Worm (Caenorhabditis elegans) whole organism, L1 larva: ENCODE data around the gene F31D4.8.

ENCODE experiments used
- C04F5.9 ChIP-seq: sonication (generic microtip); optimal IDR thresholded peaks from 2 replicates; lab custom pipeline; 2016; ENCODE audit warnings: missing genetic modification characterization, missing compliant biosample characterization
- C34B4.2 ChIP-seq: sonication (generic microtip); optimal IDR thresholded peaks from 2 replicates; lab custom pipeline; 2017; ENCODE audit warnings: mild to moderate bottlenecking, missing genetic modification characterization, missing compliant biosample characterization
- aha-1 ChIP-seq: fragments of 150-350 bp; optimal IDR thresholded peaks from 2 replicates; lab custom pipeline; 2014; ENCODE audit warnings: missing biosample characterization, missing genetic modification characterization
- alr-1 ChIP-seq: fragments of 200-800 bp; sonication (Bioruptor generic); optimal IDR thresholded peaks from 2 replicates; lab custom pipeline; 2018; ENCODE audit warnings: borderline replicate concordance, mild to moderate bottlenecking, missing genetic modification characterization, missing compliant biosample characterization
- aly-2 ChIP-seq: fragments of 150-350 bp; optimal IDR thresholded peaks from 2 replicates; lab custom pipeline; 2014; ENCODE audit warnings: missing biosample characterization, missing genetic modification characterization
- ceh-82 ChIP-seq, 3 experiments: fragments of 150-350 bp in 1 of 3; sonication (generic microtip) in 2 of 3; optimal IDR thresholded peaks; 2 replicates each; lab custom pipeline; 2014 to 2017; ENCODE audit warnings: missing biosample characterization in 3 of 3, missing genetic modification characterization in 3 of 3
- ceh-88 ChIP-seq: fragments of 200-800 bp; sonication (Bioruptor generic); IDR thresholded peaks from 2 replicates; pipeline ENCODE4 v1.3.6; 2022; ENCODE audit warnings: missing genetic modification characterization, missing compliant biosample characterization
- ceh-90 ChIP-seq: sonication (generic microtip); optimal IDR thresholded peaks from 2 replicates; lab custom pipeline; 2016; ENCODE audit warnings: missing genetic modification characterization, missing compliant biosample characterization
- ces-1 ChIP-seq: fragments of 150-350 bp; optimal IDR thresholded peaks from 2 replicates; lab custom pipeline; 2014; ENCODE audit warnings: missing biosample characterization, missing genetic modification reagents, missing genetic modification characterization
- dpl-1 ChIP-seq, 3 experiments: fragments of 150-350 bp in 2 of 3; sonication (generic microtip) in 1 of 3; optimal IDR thresholded peaks; 2 replicates each; lab custom pipeline; 2014 to 2017; ENCODE audit warnings: missing biosample characterization in 3 of 3, missing genetic modification characterization in 3 of 3, missing genetic modification reagents in 3 of 3
- efl-1 ChIP-seq, 4 experiments: fragments of 150-350 bp; optimal IDR thresholded peaks in 3 of 4; peaks in 1 of 4; 1 replicate in 1 of 4; 2 replicates in 3 of 4; lab custom pipeline; 2014; ENCODE audit warnings: missing biosample characterization in 2 of 4, missing genetic modification characterization in 2 of 4, missing genetic modification reagents in 2 of 4
- efl-3 ChIP-seq: fragments of 200-800 bp; sonication (Bioruptor generic); optimal IDR thresholded peaks from 2 replicates; lab custom pipeline; 2018; ENCODE audit warnings: mild to moderate bottlenecking, missing genetic modification characterization, missing compliant biosample characterization
- egl-27 ChIP-seq, 2 experiments: fragments of 150-350 bp in 1 of 2; sonication (generic microtip); optimal IDR thresholded peaks; 3 replicates each; lab custom pipeline; 2017 to 2018; ENCODE audit warnings: missing biosample characterization in 2 of 2, missing genetic modification characterization in 2 of 2, missing genetic modification reagents in 2 of 2
- elt-2 ChIP-seq: sonication (generic microtip); optimal IDR thresholded peaks from 2 replicates; lab custom pipeline; 2016; ENCODE audit warnings: missing genetic modification characterization, mild to moderate bottlenecking, inconsistent platforms, missing compliant biosample characterization, missing genetic modification reagents
- ets-5 ChIP-seq: fragments of 200-800 bp; sonication (Bioruptor generic); IDR thresholded peaks from 2 replicates; pipeline ENCODE4 v1.3.6; 2022; ENCODE audit warnings: missing genetic modification characterization, missing compliant biosample characterization
- fkh-10 ChIP-seq: sonication (generic microtip); optimal IDR thresholded peaks from 2 replicates; lab custom pipeline; 2017; ENCODE audit warnings: missing biosample characterization, missing genetic modification reagents, missing genetic modification characterization
- fkh-4 ChIP-seq: sonication (generic microtip); optimal IDR thresholded peaks from 2 replicates; lab custom pipeline; 2016; ENCODE audit warnings: missing compliant biosample characterization, missing genetic modification characterization, borderline replicate concordance
- grh-1 ChIP-seq: fragments of 200-800 bp; sonication (Bioruptor generic); IDR thresholded peaks from 2 replicates; pipeline ENCODE4 v1.3.6; 2022; ENCODE audit warnings: missing genetic modification reagents, missing genetic modification characterization, missing compliant biosample characterization
- hlh-17 ChIP-seq: fragments of 200-800 bp; sonication (Bioruptor generic); optimal IDR thresholded peaks from 2 replicates; lab custom pipeline; 2018; ENCODE audit warnings: missing genetic modification characterization, mild to moderate bottlenecking, missing compliant biosample characterization, moderate library complexity, borderline replicate concordance
- hlh-4 ChIP-seq: sonication (generic microtip); optimal IDR thresholded peaks from 2 replicates; lab custom pipeline; 2016; ENCODE audit warnings: mild to moderate bottlenecking, missing genetic modification characterization, missing compliant biosample characterization
- lin-13 ChIP-seq: fragments of 150-350 bp; optimal IDR thresholded peaks from 2 replicates; lab custom pipeline; 2014; ENCODE audit warnings: missing biosample characterization, missing genetic modification reagents, missing genetic modification characterization
- lin-15B ChIP-seq: fragments of 150-350 bp; sonication (generic microtip); optimal IDR thresholded peaks from 3 replicates; lab custom pipeline; 2014; ENCODE audit warnings: missing biosample characterization, missing genetic modification characterization
- lin-35 ChIP-seq, 2 experiments: fragments of 150-350 bp; optimal IDR thresholded peaks; 2 replicates each; lab custom pipeline; 2014; ENCODE audit warnings: missing biosample characterization in 2 of 2, missing genetic modification characterization in 2 of 2, missing genetic modification reagents in 2 of 2
- lin-39 ChIP-seq: fragments of 150-350 bp; optimal IDR thresholded peaks from 2 replicates; lab custom pipeline; 2014; ENCODE audit warnings: missing biosample characterization, missing genetic modification reagents, missing genetic modification characterization
- lir-3 ChIP-seq: sonication (generic microtip); optimal IDR thresholded peaks from 2 replicates; lab custom pipeline; 2016; ENCODE audit warnings: mild to moderate bottlenecking, missing genetic modification characterization, moderate library complexity, missing compliant biosample characterization; ENCODE audit not compliant: poor library complexity
- lsy-2 ChIP-seq, 2 experiments: fragments of 150-350 bp; optimal IDR thresholded peaks; 2 replicates each; lab custom pipeline; 2014; ENCODE audit warnings: missing biosample characterization in 2 of 2, missing genetic modification characterization in 2 of 2
- mab-9 ChIP-seq: fragments of 200-800 bp; sonication (Bioruptor generic); IDR thresholded peaks from 2 replicates; pipeline ENCODE4 v1.3.6; 2022; ENCODE audit warnings: missing genetic modification reagents, missing genetic modification characterization, missing compliant biosample characterization
- mef-2 ChIP-seq: fragments of 150-350 bp; optimal IDR thresholded peaks from 2 replicates; lab custom pipeline; 2014; ENCODE audit warnings: missing biosample characterization, missing genetic modification characterization
- mep-1 ChIP-seq: fragments of 150-350 bp; optimal IDR thresholded peaks from 2 replicates; lab custom pipeline; 2014; ENCODE audit warnings: missing biosample characterization, missing genetic modification characterization
- nhr-12 ChIP-seq: sonication (generic microtip); optimal IDR thresholded peaks from 2 replicates; lab custom pipeline; 2017; ENCODE audit warnings: missing biosample characterization, missing genetic modification characterization
- nhr-20 ChIP-seq: sonication (generic microtip); optimal IDR thresholded peaks from 2 replicates; lab custom pipeline; 2016; ENCODE audit warnings: mild to moderate bottlenecking, missing genetic modification characterization, missing compliant biosample characterization
- nhr-28 ChIP-seq: fragments of 150-350 bp; optimal IDR thresholded peaks from 2 replicates; lab custom pipeline; 2014; ENCODE audit warnings: missing biosample characterization, missing genetic modification characterization
- nhr-77 ChIP-seq: fragments of 150-350 bp; optimal IDR thresholded peaks from 2 replicates; lab custom pipeline; 2014; ENCODE audit warnings: missing biosample characterization, missing genetic modification characterization
- nhr-84 ChIP-seq: sonication (generic microtip); optimal IDR thresholded peaks from 2 replicates; lab custom pipeline; 2017; ENCODE audit warnings: missing biosample characterization, missing genetic modification characterization
- nhr-85 ChIP-seq: sonication (generic microtip); peaks from one replicate; lab custom pipeline; 2016; ENCODE audit warnings: missing genetic modification characterization, inconsistent platforms, missing compliant biosample characterization
- rnt-1 ChIP-seq: sonication (generic microtip); optimal IDR thresholded peaks from 2 replicates; lab custom pipeline; 2016; ENCODE audit warnings: mild to moderate bottlenecking, missing genetic modification characterization, moderate library complexity, missing compliant biosample characterization
- skn-1 ChIP-seq: fragments of 150-350 bp; optimal IDR thresholded peaks from 2 replicates; lab custom pipeline; 2014; ENCODE audit warnings: missing biosample characterization, missing genetic modification characterization
- snpc-4 ChIP-seq: fragments of 150-350 bp; optimal IDR thresholded peaks from 2 replicates; lab custom pipeline; 2014; ENCODE audit warnings: missing biosample characterization, missing genetic modification characterization
- snu-23 ChIP-seq: sonication (generic microtip); optimal IDR thresholded peaks from 2 replicates; lab custom pipeline; 2016; ENCODE audit warnings: missing genetic modification characterization, missing compliant biosample characterization
- sox-4 ChIP-seq: sonication (generic microtip); optimal IDR thresholded peaks from 2 replicates; lab custom pipeline; 2016; ENCODE audit warnings: missing genetic modification characterization, missing compliant biosample characterization
- sptf-1 ChIP-seq: fragments of 150-350 bp; optimal IDR thresholded peaks from 2 replicates; lab custom pipeline; 2014; ENCODE audit warnings: missing biosample characterization, missing genetic modification characterization
- sup-37 ChIP-seq: fragments of 200-800 bp; sonication (Bioruptor generic); optimal IDR thresholded peaks from 2 replicates; lab custom pipeline; 2018; ENCODE audit warnings: mild to moderate bottlenecking, missing genetic modification characterization, missing compliant biosample characterization
- swsn-7 ChIP-seq: sonication (generic microtip); optimal IDR thresholded peaks from 2 replicates; lab custom pipeline; 2016; ENCODE audit warnings: missing genetic modification characterization, missing compliant biosample characterization
- tbx-2 ChIP-seq: sonication (generic microtip); optimal IDR thresholded peaks from 2 replicates; lab custom pipeline; 2016; ENCODE audit warnings: missing genetic modification characterization, missing compliant biosample characterization
- tlp-1 ChIP-seq: fragments of 150-350 bp; optimal IDR thresholded peaks from 2 replicates; lab custom pipeline; 2014; ENCODE audit warnings: missing biosample characterization, missing genetic modification characterization
- unc-62 ChIP-seq: fragments of 150-350 bp; optimal IDR thresholded peaks from 2 replicates; lab custom pipeline; 2014; ENCODE audit warnings: missing biosample characterization, missing genetic modification reagents, missing genetic modification characterization
- unc-86 ChIP-seq: sonication (generic microtip); optimal IDR thresholded peaks from 2 replicates; lab custom pipeline; 2016; ENCODE audit warnings: missing genetic modification characterization, missing compliant biosample characterization
- unc-98 ChIP-seq: fragments of 200-800 bp; sonication (Bioruptor generic); IDR thresholded peaks from 2 replicates; pipeline ENCODE4 v1.3.6; 2022; ENCODE audit warnings: missing genetic modification characterization, missing compliant biosample characterization
- zag-1 ChIP-seq: fragments of 150-350 bp; optimal IDR thresholded peaks from 2 replicates; lab custom pipeline; 2014; ENCODE audit warnings: missing biosample characterization, missing genetic modification characterization
- zip-4 ChIP-seq: fragments of 200-800 bp; sonication (Bioruptor generic); optimal IDR thresholded peaks from 2 replicates; lab custom pipeline; 2018; ENCODE audit warnings: mild to moderate bottlenecking, missing genetic modification characterization, moderate library complexity, missing compliant biosample characterization
- ztf-11 ChIP-seq, 2 experiments: sonication (generic microtip); optimal IDR thresholded peaks; 2 replicates each; lab custom pipeline; 2016 to 2017; ENCODE audit warnings: missing genetic modification characterization in 2 of 2, missing biosample characterization in 1 of 2, missing compliant biosample characterization in 1 of 2

Gene F31D4.8

ce11 chrV:20903167-20904093 lies 35.2 kb upstream of the F31D4.8 start, which contains the start of gene amx-3:
amx-3 (minus strand) TSS chrV:20903714.
- TF ChIP-seq C04F5.9 (tag; lab: Kevin White, UChicago) (no peak), unc-62 (no peak), lin-35 (GFP tag; optimal IDR thresholded peaks at IDR 0.05; lab: Kevin White, UChicago) (peak in 1 of 2 experiments; percentile 32), zip-4 (GFP tag; lab: Kevin White, UChicago) (no peak), snu-23 (GFP tag; lab: Kevin White, UChicago) (peak; percentile 58), mef-2 (tag; lab: Kevin White, UChicago) (no peak), sox-4 (tag; lab: Kevin White, UChicago) (no peak), sup-37 (GFP tag; lab: Kevin White, UChicago) (no peak), sptf-1 (tag; lab: Kevin White, UChicago) (no peak), ceh-82 (tag; optimal IDR thresholded peaks at IDR 0.05; lab: Kevin White, UChicago) (no peak), rnt-1 (peak; percentile 45), nhr-77 (tag; lab: Kevin White, UChicago) (no peak), efl-1 (optimal IDR thresholded peaks at IDR 0.05; lab: Kevin White, UChicago) (peak; percentile 20 to 37), efl-1 (GFP tag; optimal IDR thresholded peaks at IDR 0.05 in 1 of 2; lab: Kevin White, UChicago) (peak in 1 of 2 experiments; percentile 83), alr-1 (no peak), ceh-90 (no peak), hlh-17 (no peak), lsy-2 (tag; optimal IDR thresholded peaks at IDR 0.05; lab: Kevin White, UChicago) (peak; percentile 12 to 62), fkh-4 (tag; lab: Kevin White, UChicago) (no peak), swsn-7 (tag; lab: Kevin White, UChicago) (no peak), lin-13 (no peak), hlh-4 (no peak), nhr-85 (tag; lab: Kevin White, UChicago) (peak; percentile 77), nhr-12 (tag; lab: Kevin White, UChicago) (no peak), ztf-11 (tag; optimal IDR thresholded peaks at IDR 0.05; lab: Kevin White, UChicago) (no peak), lin-15B (tag; lab: Kevin White, UChicago) (no peak), lin-39 (tag; lab: Kevin White, UChicago) (peak; percentile 13), nhr-20 (tag; lab: Kevin White, UChicago) (peak; percentile 36), nhr-84 (tag; lab: Kevin White, UChicago) (no peak), ces-1 (GFP tag; lab: Kevin White, UChicago) (no peak), mab-9 (GFP tag; lab: Robert Waterston, UW) (no peak), skn-1 (tag; lab: Kevin White, UChicago) (no peak), snpc-4 (tag; lab: Kevin White, UChicago) (no peak), ets-5 (no peak), unc-86 (tag; lab: Kevin White, UChicago) (no peak), aha-1 (tag; lab: Kevin White, UChicago) (no peak), dpl-1 (GFP tag; optimal IDR thresholded peaks at IDR 0.05; lab: Kevin White, UChicago) (no peak), ceh-88 (GFP tag; lab: Robert Waterston, UW) (no peak), elt-2 (tag; lab: Kevin White, UChicago) (peak; percentile 66), egl-27 (tag; optimal IDR thresholded peaks at IDR 0.05; lab: Kevin White, UChicago) (no peak), fkh-10 (no peak), unc-98 (GFP tag; lab: Robert Waterston, UW) (no peak), zag-1 (tag; lab: Kevin White, UChicago) (no peak), mep-1 (tag; lab: Kevin White, UChicago) (peak; percentile 52), lir-3 (tag; lab: Kevin White, UChicago) (no peak), C34B4.2 (tag; lab: Kevin White, UChicago) (no peak), nhr-28 (tag; lab: Kevin White, UChicago) (no peak), tbx-2 (tag; lab: Kevin White, UChicago) (peak; percentile 14), aly-2 (tag; lab: Kevin White, UChicago) (no peak), efl-3 (GFP tag; lab: Kevin White, UChicago) (no peak), tlp-1 (no peak), grh-1 (peak; percentile 65)
